Fruit fly (Drosophila melanogaster): ENCODE data around the gene CG14053.

DNA sequence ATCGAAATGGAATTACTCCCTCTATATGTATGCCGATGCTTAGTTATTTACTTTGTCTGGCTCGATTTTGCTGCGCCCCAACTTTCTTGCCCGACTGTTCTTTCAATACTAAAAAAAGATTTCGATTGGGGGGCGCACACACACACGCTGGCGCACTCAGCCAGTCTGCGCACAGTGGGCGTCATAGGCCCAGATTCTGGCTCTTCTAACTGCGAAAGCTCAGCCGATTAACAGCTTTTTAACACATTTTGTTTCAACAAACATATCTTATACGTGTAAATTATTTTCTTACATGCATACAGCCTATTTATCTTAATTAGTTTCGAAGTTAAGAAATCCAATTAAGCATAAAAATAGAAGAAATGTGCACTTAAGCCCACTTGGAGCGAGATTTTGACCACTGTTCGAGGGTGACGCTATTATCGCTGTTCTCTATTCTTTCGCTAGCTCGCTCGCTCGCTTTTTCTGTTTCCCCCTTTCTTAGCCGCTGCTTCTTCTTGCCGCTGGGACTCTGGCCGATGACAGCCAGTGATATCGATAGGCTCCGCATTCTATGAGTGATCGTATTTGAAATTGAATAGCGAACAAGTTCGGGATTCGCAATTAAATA, 28.6 kb upstream of the CG14053 start, which contains the start of gene Vinc:
- no peak for TF ChIP-seq CTCF (optimal IDR thresholded peaks at IDR 0.05)
- TF ChIP-seq CG8478 (optimal IDR thresholded peaks at IDR 0.05): no peak

Data from S2 (cell line).